Fruit fly (Drosophila melanogaster) whole organism, wandering third instar larva: ENCODE results near the gene CG5516.
A peak's percentile ranks its signal among the peaks of the same experiment; 100 is the strongest.

Experiments
- Abd-B ChIP-seq: fragments of >200 bp; optimal IDR thresholded peaks from 2 replicates; lab custom pipeline; 2017; ENCODE audit warnings: missing biosample characterization, missing genetic modification characterization
- CG32264 ChIP-seq: fragments of 200-800 bp; sonication (Bioruptor generic); optimal IDR thresholded peaks from 2 replicates; lab custom pipeline; 2016; ENCODE audit warnings: missing biosample characterization, missing genetic modification characterization
- CG9705 ChIP-seq: fragments of 200-800 bp; sonication (Bioruptor generic); optimal IDR thresholded peaks from 2 replicates; lab custom pipeline; 2018; ENCODE audit warnings: missing biosample characterization, mild to moderate bottlenecking, missing genetic modification characterization
- CrebA ChIP-seq: fragments of 200-800 bp; sonication (Bioruptor generic); optimal IDR thresholded peaks from 2 replicates; lab custom pipeline; 2016; ENCODE audit warnings: missing biosample characterization, mild to moderate bottlenecking, missing genetic modification characterization, borderline replicate concordance
- Dfd ChIP-seq: fragments of >200 bp; optimal IDR thresholded peaks from 2 replicates; lab custom pipeline; 2017; ENCODE audit warnings: missing biosample characterization, missing genetic modification characterization
- GATAd ChIP-seq: sonication (Bioruptor generic); optimal IDR thresholded peaks from 2 replicates; lab custom pipeline; 2016; ENCODE audit warnings: missing biosample characterization, missing genetic modification characterization
- HLH106 ChIP-seq: fragments of 200-800 bp; optimal IDR thresholded peaks from 3 replicates; lab custom pipeline; 2019; ENCODE audit warnings: missing biosample characterization, mild to moderate bottlenecking, missing genetic modification characterization, moderate library complexity
- Hnf4 ChIP-seq: fragments of 200-800 bp; sonication (Bioruptor generic); optimal IDR thresholded peaks from 2 replicates; lab custom pipeline; 2016; ENCODE audit warnings: missing biosample characterization, mild to moderate bottlenecking, missing genetic modification characterization
- Hr78 ChIP-seq: fragments of >200 bp; optimal IDR thresholded peaks from 2 replicates; lab custom pipeline; 2017; ENCODE audit warnings: missing biosample characterization, missing genetic modification characterization
- Hr83 ChIP-seq: fragments of 200-300 bp; sonication (Bioruptor generic); optimal IDR thresholded peaks from 2 replicates; lab custom pipeline; 2016; ENCODE audit warnings: missing biosample characterization, mild to moderate bottlenecking, missing genetic modification characterization, moderate library complexity; ENCODE audit not compliant: poor library complexity, severe bottlenecking
- Jra ChIP-seq: sonication (Bioruptor generic); optimal IDR thresholded peaks from 2 replicates; lab custom pipeline; 2016; ENCODE audit warnings: missing biosample characterization, missing genetic modification characterization
- Mio ChIP-seq: sonication (Bioruptor generic); optimal IDR thresholded peaks from 2 replicates; lab custom pipeline; 2016; ENCODE audit warnings: missing biosample characterization, missing genetic modification characterization
- N ChIP-seq: fragments of >200 bp; optimal IDR thresholded peaks from 2 replicates; lab custom pipeline; 2018; ENCODE audit warnings: missing biosample characterization, missing external identifiers, missing genetic modification characterization
- OdsH ChIP-seq: fragments of 200-800 bp; sonication (Bioruptor generic); optimal IDR thresholded peaks from 2 replicates; lab custom pipeline; 2016; ENCODE audit warnings: missing biosample characterization, mild to moderate bottlenecking, missing genetic modification characterization
- Sp1 ChIP-seq: fragments of 200-800 bp; sonication (Bioruptor generic); optimal IDR thresholded peaks from 3 replicates; lab custom pipeline; 2019; ENCODE audit warnings: missing biosample characterization, mild to moderate bottlenecking, missing genetic modification characterization, moderate library complexity
- Vsx2 ChIP-seq: fragments of 200-300, 225-300 bp; sonication (Bioruptor generic); optimal IDR thresholded peaks from 2 replicates; lab custom pipeline; 2018; ENCODE audit warnings: missing biosample characterization, missing genetic modification characterization; ENCODE audit not compliant: partially characterized antibody
- br ChIP-seq: fragments of 200-800 bp; sonication (Bioruptor generic); optimal IDR thresholded peaks from 2 replicates; lab custom pipeline; 2016; ENCODE audit warnings: missing biosample characterization, missing genetic modification characterization
- brk ChIP-seq: fragments of 200-800 bp; sonication (Bioruptor generic); optimal IDR thresholded peaks from 2 replicates; lab custom pipeline; 2016; ENCODE audit warnings: missing biosample characterization, mild to moderate bottlenecking, missing genetic modification characterization
- dl ChIP-seq, 2 experiments: fragments of 175-275, 200-275 bp in 1 of 2; fragments of 200-275 bp in 1 of 2; sonication (Bioruptor generic); optimal IDR thresholded peaks; lab custom pipeline; 2018; ENCODE audit warnings: mild to moderate bottlenecking in 2 of 2, missing biosample characterization in 2 of 2, missing genetic modification characterization in 2 of 2, moderate library complexity in 2 of 2; ENCODE audit not compliant: partially characterized antibody in 2 of 2, insufficient read depth in 1 of 2
- dmrt93B ChIP-seq: fragments of 200-800 bp; sonication (Bioruptor generic); optimal IDR thresholded peaks from 2 replicates; lab custom pipeline; 2018; ENCODE audit warnings: missing biosample characterization, mild to moderate bottlenecking, missing genetic modification characterization
- dsf ChIP-seq: sonication (Bioruptor generic); optimal IDR thresholded peaks from 2 replicates; lab custom pipeline; 2016; ENCODE audit warnings: missing biosample characterization, missing genetic modification characterization, borderline replicate concordance
- ey ChIP-seq: fragments of 200-800 bp; sonication (Bioruptor generic); optimal IDR thresholded peaks from 2 replicates; lab custom pipeline; 2016; ENCODE audit warnings: missing biosample characterization, missing genetic modification characterization
- foxo ChIP-seq, 2 experiments: fragments of 200-800 bp; sonication (Bioruptor generic); optimal IDR thresholded peaks; 2 replicates in 1 of 2; 3 replicates in 1 of 2; lab custom pipeline; 2016 to 2017; ENCODE audit warnings: missing biosample characterization in 2 of 2, missing genetic modification characterization in 2 of 2
- fru ChIP-seq: fragments of 200-800 bp; sonication (Bioruptor generic); optimal IDR thresholded peaks from 3 replicates; lab custom pipeline; 2016; ENCODE audit warnings: missing biosample characterization, mild to moderate bottlenecking, missing genetic modification characterization
- h ChIP-seq: fragments of 200-800 bp; sonication (Bioruptor generic); optimal IDR thresholded peaks from 3 replicates; lab custom pipeline; 2016; ENCODE audit warnings: missing biosample characterization, mild to moderate bottlenecking, missing genetic modification characterization
- jim ChIP-seq: fragments of 175-275, 200-325 bp; sonication (Bioruptor generic); optimal IDR thresholded peaks from 2 replicates; lab custom pipeline; 2016; ENCODE audit warnings: missing biosample characterization, mild to moderate bottlenecking, missing genetic modification characterization
- lola ChIP-seq: fragments of >200 bp; optimal IDR thresholded peaks from 2 replicates; lab custom pipeline; 2017; ENCODE audit warnings: missing biosample characterization, missing genetic modification characterization
- psq ChIP-seq: fragments of 200-800 bp; sonication (Bioruptor generic); optimal IDR thresholded peaks from 3 replicates; lab custom pipeline; 2017; ENCODE audit warnings: missing biosample characterization, mild to moderate bottlenecking, missing genetic modification characterization, moderate library complexity
- rgr ChIP-seq: fragments of 200-800 bp; sonication (Bioruptor generic); optimal IDR thresholded peaks from 3 replicates; lab custom pipeline; 2016; ENCODE audit warnings: missing biosample characterization, mild to moderate bottlenecking, missing genetic modification characterization
- sage ChIP-seq: fragments of 200-800 bp; sonication (Bioruptor generic); optimal IDR thresholded peaks from 2 replicates; lab custom pipeline; 2016; ENCODE audit warnings: missing biosample characterization, mild to moderate bottlenecking, missing genetic modification characterization
- sv ChIP-seq: fragments of 200-800 bp; sonication (Bioruptor generic); optimal IDR thresholded peaks from 3 replicates; lab custom pipeline; 2016; ENCODE audit warnings: missing biosample characterization, missing genetic modification characterization
- tai ChIP-seq: sonication (Bioruptor generic); optimal IDR thresholded peaks from 2 replicates; lab custom pipeline; 2016; ENCODE audit warnings: missing biosample characterization, missing genetic modification characterization
- usp ChIP-seq: fragments of >200 bp; optimal IDR thresholded peaks from 2 replicates; lab custom pipeline; 2017; ENCODE audit warnings: missing biosample characterization, missing genetic modification characterization
- woc ChIP-seq: sonication (Bioruptor generic); optimal IDR thresholded peaks from 2 replicates; lab custom pipeline; 2016; ENCODE audit warnings: missing biosample characterization, mild to moderate bottlenecking, missing genetic modification characterization

Gene CG5516

DNA sequence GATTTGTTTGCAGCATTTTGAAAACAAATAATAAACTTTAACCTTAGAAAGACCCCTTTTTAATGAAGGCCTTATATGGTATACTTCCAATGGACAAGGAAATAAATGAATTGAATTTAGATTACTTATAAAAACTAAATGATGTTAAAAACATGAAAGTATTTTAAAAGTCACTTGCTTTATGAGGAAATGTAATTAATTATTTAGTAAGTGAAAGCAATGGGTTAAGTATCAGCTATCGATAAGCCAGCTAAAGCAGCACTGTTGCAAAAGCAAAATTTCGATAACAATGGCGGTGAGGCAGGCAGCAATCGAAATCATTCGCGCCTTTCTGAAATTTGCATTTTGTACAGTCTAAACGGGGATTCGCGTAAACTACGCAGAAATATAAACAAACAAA, 1.5 kb downstream of the CG5516 start, which contains the start of the genes CG32856 and Rbf2:
CG32856 (minus strand) TSS at position 183 of the 400 bp plus-strand sequence.
Rbf2 (plus strand) TSS at position 278 of the 400 bp plus-strand sequence.
- peak; percentile 59 for TF ChIP-seq Mio (GFP tag; lab: Kevin White, UChicago)
- TF ChIP-seq fru (GFP tag; lab: Kevin White, UChicago): peak; percentile 80
- TF ChIP-seq Jra: peak; percentile 94
- TF ChIP-seq lola: no peak
- no peak for TF ChIP-seq CG32264 (GFP tag; lab: Kevin White, UChicago)
- peak; percentile 88 for TF ChIP-seq h (GFP tag; lab: Kevin White, UChicago)
- TF ChIP-seq ey (GFP tag; lab: Kevin White, UChicago): peak; percentile 91
- peak; percentile 71 for TF ChIP-seq HLH106
- TF ChIP-seq Hr83 (GFP tag; lab: Kevin White, UChicago): peak; percentile 65
- no peak for TF ChIP-seq Vsx2 (GFP tag; lab: Kevin White, UChicago)
- no peak for TF ChIP-seq dmrt93B (GFP tag; lab: Kevin White, UChicago)
- peak; percentile 91 for TF ChIP-seq dsf
- peak; percentile 95 for TF ChIP-seq rgr (GFP tag; lab: Kevin White, UChicago)
- peak; percentile 21 for TF ChIP-seq CG9705 (GFP tag; lab: Kevin White, UChicago)
- TF ChIP-seq sv (GFP tag; lab: Kevin White, UChicago): peak; percentile 79
- no peak for TF ChIP-seq tai
- no peak for TF ChIP-seq jim
- peak; percentile 91 for TF ChIP-seq br
- peak; percentile 91 for TF ChIP-seq OdsH (GFP tag; lab: Kevin White, UChicago)
- TF ChIP-seq foxo (GFP tag; optimal IDR thresholded peaks at IDR 0.05; lab: Kevin White, UChicago): peak in 1 of 2 experiments; percentile 90
- TF ChIP-seq woc (GFP tag; lab: Kevin White, UChicago): peak; percentile 90
- TF ChIP-seq N: no peak
- TF ChIP-seq GATAd (GFP tag; lab: Kevin White, UChicago): peak; percentile 54
- peak; percentile 96 for TF ChIP-seq Hnf4 (GFP tag; lab: Kevin White, UChicago)
- TF ChIP-seq Sp1 (GFP tag; lab: Kevin White, UChicago): no peak
- peak; percentile 84 for TF ChIP-seq psq
- TF ChIP-seq Hr78: no peak
- no peak for TF ChIP-seq Dfd (GFP tag; lab: Kevin White, UChicago)
- no peak for TF ChIP-seq CrebA (GFP tag; lab: Kevin White, UChicago)
- TF ChIP-seq brk (GFP tag; lab: Kevin White, UChicago): no peak

DNA sequence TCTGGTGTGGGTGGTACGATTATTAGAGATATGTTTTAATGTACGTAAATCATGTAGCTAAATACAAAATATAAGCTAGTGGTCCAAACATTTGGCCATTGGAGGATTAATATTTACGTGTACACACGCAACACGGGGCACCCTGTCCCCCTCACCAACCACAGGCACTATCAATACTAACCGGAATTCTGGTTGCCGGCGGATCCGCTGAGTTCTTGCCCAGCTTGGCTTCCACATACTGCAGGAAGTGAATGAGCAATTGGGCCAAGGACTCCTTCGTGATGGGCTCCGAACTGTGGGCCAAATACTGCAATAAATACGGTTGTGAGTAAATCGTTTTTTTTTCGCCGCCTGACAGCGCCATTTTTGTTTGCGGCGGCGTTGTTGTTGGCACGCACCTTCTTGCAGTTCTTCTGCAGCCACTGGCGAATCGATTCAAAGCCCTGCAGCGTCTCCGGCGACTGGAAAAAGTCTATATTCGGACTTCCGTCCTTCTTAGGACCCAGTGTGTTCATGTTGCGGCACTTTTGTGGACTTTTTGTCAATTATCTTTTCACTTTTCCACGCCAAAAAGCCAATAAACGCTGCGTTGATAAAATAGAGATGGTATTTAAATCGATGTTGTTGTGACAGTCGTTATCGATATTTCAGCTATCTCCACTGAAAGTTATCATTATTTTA, 8.8 kb downstream of the CG5516 start, which contains the start of gene mor:
mor (minus strand) TSS at position 616 of the 681 bp plus-strand sequence.
- TF ChIP-seq CrebA (GFP tag; lab: Kevin White, UChicago): no peak
- TF ChIP-seq Sp1 (GFP tag; lab: Kevin White, UChicago): no peak
- no peak for TF ChIP-seq psq
- TF ChIP-seq br: no peak
- TF ChIP-seq Hr78: no peak
- no peak for TF ChIP-seq dl (GFP tag; optimal IDR thresholded peaks at IDR 0.05; lab: Kevin White, UChicago; ENCODE audit: insufficient read depth in 1 of 2, partially characterized antibody in 2 of 2)
- no peak for TF ChIP-seq CG32264 (GFP tag; lab: Kevin White, UChicago)
- no peak for TF ChIP-seq h (GFP tag; lab: Kevin White, UChicago)
- TF ChIP-seq ey (GFP tag; lab: Kevin White, UChicago): no peak
- no peak for TF ChIP-seq foxo (GFP tag; optimal IDR thresholded peaks at IDR 0.05; lab: Kevin White, UChicago)
- TF ChIP-seq rgr (GFP tag; lab: Kevin White, UChicago): no peak
- TF ChIP-seq Abd-B: no peak
- TF ChIP-seq Vsx2 (GFP tag; lab: Kevin White, UChicago): no peak
- no peak for TF ChIP-seq Hnf4 (GFP tag; lab: Kevin White, UChicago)
- no peak for TF ChIP-seq Hr83 (GFP tag; lab: Kevin White, UChicago)
- no peak for TF ChIP-seq fru (GFP tag; lab: Kevin White, UChicago)
- TF ChIP-seq usp (GFP tag; lab: Kevin White, UChicago): no peak
- TF ChIP-seq N: no peak
- no peak for TF ChIP-seq woc (GFP tag; lab: Kevin White, UChicago)
- TF ChIP-seq sage (GFP tag; lab: Kevin White, UChicago): no peak
